Fruit fly (Drosophila melanogaster) whole organism, wandering third instar larva: ENCODE results near the gene CG12231.

ENCODE experiments used
- CG32264 ChIP-seq: fragments of 200-800 bp; sonication (Bioruptor generic); optimal IDR thresholded peaks from 2 replicates; lab custom pipeline; 2016; ENCODE audit warnings: missing biosample characterization, missing genetic modification characterization
- CG9705 ChIP-seq: fragments of 200-800 bp; sonication (Bioruptor generic); optimal IDR thresholded peaks from 2 replicates; lab custom pipeline; 2018; ENCODE audit warnings: missing biosample characterization, mild to moderate bottlenecking, missing genetic modification characterization
- GATAd ChIP-seq: sonication (Bioruptor generic); optimal IDR thresholded peaks from 2 replicates; lab custom pipeline; 2016; ENCODE audit warnings: missing biosample characterization, missing genetic modification characterization
- Jra ChIP-seq: sonication (Bioruptor generic); optimal IDR thresholded peaks from 2 replicates; lab custom pipeline; 2016; ENCODE audit warnings: missing biosample characterization, missing genetic modification characterization
- Myc ChIP-seq: fragments of >200 bp; optimal IDR thresholded peaks from 2 replicates; lab custom pipeline; 2017
- N ChIP-seq: fragments of >200 bp; optimal IDR thresholded peaks from 2 replicates; lab custom pipeline; 2018; ENCODE audit warnings: missing biosample characterization, missing external identifiers, missing genetic modification characterization
- br ChIP-seq: fragments of 200-800 bp; sonication (Bioruptor generic); optimal IDR thresholded peaks from 2 replicates; lab custom pipeline; 2016; ENCODE audit warnings: missing biosample characterization, missing genetic modification characterization
- jim ChIP-seq: fragments of 175-275, 200-325 bp; sonication (Bioruptor generic); optimal IDR thresholded peaks from 2 replicates; lab custom pipeline; 2016; ENCODE audit warnings: missing biosample characterization, mild to moderate bottlenecking, missing genetic modification characterization
- lola ChIP-seq: fragments of >200 bp; optimal IDR thresholded peaks from 2 replicates; lab custom pipeline; 2017; ENCODE audit warnings: missing biosample characterization, missing genetic modification characterization
- rgr ChIP-seq: fragments of 200-800 bp; sonication (Bioruptor generic); optimal IDR thresholded peaks from 3 replicates; lab custom pipeline; 2016; ENCODE audit warnings: missing biosample characterization, mild to moderate bottlenecking, missing genetic modification characterization
- usp ChIP-seq: fragments of >200 bp; optimal IDR thresholded peaks from 2 replicates; lab custom pipeline; 2017; ENCODE audit warnings: missing biosample characterization, missing genetic modification characterization

- TF ChIP-seq jim (GFP tag; lab: Kevin White, UChicago): peak; percentile 51
- TF ChIP-seq br (GFP tag; lab: Kevin White, UChicago): peak; percentile 41
- peak; percentile 57 for TF ChIP-seq rgr (GFP tag; lab: Kevin White, UChicago)
- TF ChIP-seq lola (GFP tag; lab: Kevin White, UChicago): no peak
- no peak for TF ChIP-seq N (GFP tag; lab: Kevin White, UChicago)
- TF ChIP-seq CG9705 (GFP tag; lab: Kevin White, UChicago): no peak
- no peak for TF ChIP-seq usp
- TF ChIP-seq Myc (lab: Kevin White, UChicago): no peak
- TF ChIP-seq Jra (GFP tag; lab: Kevin White, UChicago): no peak
- no peak for TF ChIP-seq CG32264
- TF ChIP-seq GATAd: no peak
Measured at dm6 chrX:19497782-19498440, 33.6 kb downstream of the CG12231 start.
